Fruit fly (Drosophila melanogaster): ENCODE data around the gene Ada2b.

- TF ChIP-seq Dll (optimal IDR thresholded peaks at IDR 0.05) (no peak), EcR (GFP tag; optimal IDR thresholded peaks at IDR 0.05) (no peak), usp (GFP tag; optimal IDR thresholded peaks at IDR 0.05) (no peak), psq (optimal IDR thresholded peaks at IDR 0.05) (no peak), pan (optimal IDR thresholded peaks at IDR 0.05) (no peak), CG8478 (optimal IDR thresholded peaks at IDR 0.05) (no peak)
These were observed 48.5 kb upstream of the Ada2b start for dm6 chr3R:8288790-8289189.
